Worm (Caenorhabditis elegans) whole organism, midembryonic: ENCODE measurements around the gene K09G1.2.
A peak's percentile ranks its signal among the peaks of the same experiment; 100 is the strongest.

ENCODE experiments used
- T22C8.4 ChIP-seq: fragments of 200-800 bp; sonication (Bioruptor generic); IDR thresholded peaks from 2 replicates; pipeline ENCODE4 v1.3.6; 2022; ENCODE audit warnings: missing genetic modification characterization, missing compliant biosample characterization
- cog-1 ChIP-seq: sonication (generic microtip); optimal IDR thresholded peaks from 2 replicates; lab custom pipeline; 2016; ENCODE audit warnings: missing genetic modification characterization, missing compliant biosample characterization
- flt-1 ChIP-seq: fragments of 200-800 bp; sonication (Bioruptor generic); IDR thresholded peaks from 2 replicates; pipeline ENCODE4 v1.3.6; 2022; ENCODE audit warnings: missing genetic modification characterization, missing compliant biosample characterization
- klf-2 ChIP-seq: fragments of 200-800 bp; sonication (Bioruptor generic); conservative IDR thresholded peaks from 2 replicates; pipeline ENCODE4 v1.3.6; 2022; ENCODE audit warnings: missing genetic modification reagents, missing genetic modification characterization, missing compliant biosample characterization
- med-1 ChIP-seq: sonication (generic microtip); optimal IDR thresholded peaks from 2 replicates; lab custom pipeline; 2017; ENCODE audit warnings: missing genetic modification characterization, mild to moderate bottlenecking, missing compliant biosample characterization, antibody characterized with exemption, missing genetic modification reagents; ENCODE audit not compliant: insufficient read depth
- ref-1 ChIP-seq: fragments of 200-800 bp; sonication (Bioruptor generic); conservative IDR thresholded peaks from 2 replicates; pipeline ENCODE4 v1.3.6; 2022; ENCODE audit warnings: missing genetic modification reagents, missing genetic modification characterization, missing compliant biosample characterization
- tab-1 ChIP-seq: fragments of 200-800 bp; sonication (Bioruptor generic); IDR thresholded peaks from 2 replicates; pipeline ENCODE4 v1.3.6; 2022; ENCODE audit warnings: missing genetic modification characterization, missing compliant biosample characterization
- ztf-23 ChIP-seq: fragments of 200-800 bp; sonication (Bioruptor generic); IDR thresholded peaks from 2 replicates; pipeline ENCODE4 v1.3.6; 2022; ENCODE audit warnings: missing genetic modification reagents, missing genetic modification characterization, missing compliant biosample characterization
- ztf-29 ChIP-seq: fragments of 200-800 bp; sonication (Bioruptor generic); IDR thresholded peaks from 2 replicates; pipeline ENCODE4 v1.3.6; 2022; ENCODE audit warnings: missing genetic modification reagents, missing genetic modification characterization, missing compliant biosample characterization

Gene K09G1.2

ce11 chrV:9618420-9618819 lies 28.0 kb downstream of the K09G1.2 start:
- TF ChIP-seq T22C8.4 (GFP tag; lab: Robert Waterston, UW) (0 out of 2 replicates have a peak, but pooled peaks have one; percentile 18), cog-1 (no peak)

- TF ChIP-seq flt-1 (GFP tag; lab: Robert Waterston, UW) (no peak), cog-1 (no peak), ztf-23 (GFP tag; lab: Robert Waterston, UW) (no peak), T22C8.4 (GFP tag; lab: Robert Waterston, UW) (no peak), tab-1 (GFP tag; lab: Robert Waterston, UW) (no peak), ztf-29 (no peak), klf-2 (GFP tag; lab: Robert Waterston, UW) (no peak), med-1 (GFP tag; lab: Kevin White, UChicago) (no peak), ref-1 (no peak)
Observed at ce11 chrV:9618919-9619318, 28.5 kb downstream of the K09G1.2 start, which contains the start of gene idpc-7. Gene idpc-7 (minus strand): TSS chrV:9619019.

ce11 chrV:9619850-9620249 lies 29.4 kb downstream of the K09G1.2 start, which contains the start of gene idpc-6:
Gene idpc-6 (plus strand): TSS chrV:9620150.
- TF ChIP-seq ztf-23 (GFP tag; lab: Robert Waterston, UW) (no peak), tab-1 (GFP tag; lab: Robert Waterston, UW) (no peak), ztf-29 (no peak), ref-1 (no peak), T22C8.4 (GFP tag; lab: Robert Waterston, UW) (no peak), cog-1 (no peak), flt-1 (GFP tag; lab: Robert Waterston, UW) (no peak), med-1 (GFP tag; lab: Kevin White, UChicago) (no peak), klf-2 (GFP tag; lab: Robert Waterston, UW) (no peak)

ce11 chrV:9620417-9620816 lies 30.0 kb downstream of the K09G1.2 start:
- TF ChIP-seq flt-1 (GFP tag; lab: Robert Waterston, UW) (0 out of 2 replicates have a peak, but pooled peaks have one; percentile 35), cog-1 (no peak)

ce11 chrV:9621437-9621836 lies 31.0 kb downstream of the K09G1.2 start:
- TF ChIP-seq med-1 (GFP tag; lab: Kevin White, UChicago): no peak
- TF ChIP-seq flt-1 (GFP tag; lab: Robert Waterston, UW): no peak
- TF ChIP-seq ref-1: no peak
- no peak for TF ChIP-seq tab-1 (GFP tag; lab: Robert Waterston, UW)
- no peak for TF ChIP-seq ztf-29

ce11 chrV:9622338-9622737 lies 31.9 kb downstream of the K09G1.2 start:
- 0 out of 2 replicates have a peak, but pooled peaks have one; percentile 30 for TF ChIP-seq ztf-23 (GFP tag; lab: Robert Waterston, UW)

ce11 chrV:9622834-9623233 lies 32.4 kb downstream of the K09G1.2 start, which contains the start of gene idpc-5:
Gene idpc-5 (minus strand): TSS chrV:9622934.
- TF ChIP-seq tab-1 (GFP tag; lab: Robert Waterston, UW) (no peak), ztf-23 (GFP tag; lab: Robert Waterston, UW) (no peak), klf-2 (GFP tag; lab: Robert Waterston, UW) (no peak), cog-1 (no peak), flt-1 (GFP tag; lab: Robert Waterston, UW) (no peak), ref-1 (no peak), med-1 (GFP tag; lab: Kevin White, UChicago) (no peak), T22C8.4 (GFP tag; lab: Robert Waterston, UW) (no peak), ztf-29 (no peak)

ce11 chrV:9625122-9625521 lies 34.7 kb downstream of the K09G1.2 start, which contains the start of gene idpc-4:
Gene idpc-4 (plus strand): TSS chrV:9625422.
- no peak for TF ChIP-seq ztf-29
- TF ChIP-seq flt-1 (GFP tag; lab: Robert Waterston, UW): no peak
- TF ChIP-seq cog-1: no peak
- TF ChIP-seq T22C8.4 (GFP tag; lab: Robert Waterston, UW): no peak
- TF ChIP-seq ref-1: no peak

ce11 chrV:9625604-9626446 lies 35.4 kb downstream of the K09G1.2 start, which contains the start of gene T06E4.7:
Gene T06E4.7 (plus strand): TSS chrV:9626396.
- no peak for TF ChIP-seq med-1 (GFP tag; lab: Kevin White, UChicago)
- TF ChIP-seq flt-1 (GFP tag; lab: Robert Waterston, UW): no peak
- no peak; the same call in 1 of the 2 replicates for TF ChIP-seq tab-1 (GFP tag; lab: Robert Waterston, UW)
- no peak for TF ChIP-seq ref-1
- TF ChIP-seq ztf-23 (GFP tag; lab: Robert Waterston, UW): no peak
- no peak for TF ChIP-seq ztf-29
- no peak for TF ChIP-seq cog-1
- no peak for TF ChIP-seq klf-2 (GFP tag; lab: Robert Waterston, UW)
- no peak for TF ChIP-seq T22C8.4 (GFP tag; lab: Robert Waterston, UW)

ce11 chrV:9628603-9629002 lies 38.2 kb downstream of the K09G1.2 start:
- no peak for TF ChIP-seq klf-2 (GFP tag; lab: Robert Waterston, UW)
- TF ChIP-seq ztf-29: no peak
- TF ChIP-seq ref-1: no peak
- no peak for TF ChIP-seq ztf-23 (GFP tag; lab: Robert Waterston, UW)

ce11 chrV:9629114-9629513 lies 38.7 kb downstream of the K09G1.2 start, which contains the start of gene idpc-3:
Gene idpc-3 (minus strand): TSS chrV:9629214.
- TF ChIP-seq tab-1 (GFP tag; lab: Robert Waterston, UW): no peak
- no peak for TF ChIP-seq med-1 (GFP tag; lab: Kevin White, UChicago)
- no peak for TF ChIP-seq ztf-23 (GFP tag; lab: Robert Waterston, UW)
- no peak for TF ChIP-seq ztf-29
- TF ChIP-seq cog-1: no peak
- TF ChIP-seq klf-2 (GFP tag; lab: Robert Waterston, UW): no peak
- no peak for TF ChIP-seq ref-1
